Worm (Caenorhabditis elegans): Measurements from ENCODE around the gene eel-1.

ce11 chrIV:3095995-3096544 is 46.2 kb upstream of the eel-1 start:
- TF ChIP-seq ceh-40 (GFP tag; IDR thresholded peaks at IDR 0.05) = no peak
- TF ChIP-seq nhr-90 (tag; optimal IDR thresholded peaks at IDR 0.05) = no peak
- no peak for TF ChIP-seq ama-1 (optimal IDR thresholded peaks at IDR 0.05)
- no peak for TF ChIP-seq ama-1 (GFP tag; optimal IDR thresholded peaks at IDR 0.05)
- TF ChIP-seq ccch-3 (GFP tag; optimal IDR thresholded peaks at IDR 0.05) = no peak
- no peak for TF ChIP-seq F57C9.4 (tag; optimal IDR thresholded peaks at IDR 0.05)
- TF ChIP-seq efl-1 (GFP tag; optimal IDR thresholded peaks at IDR 0.05) = no peak
- no peak for TF ChIP-seq Y79H2A.3 (GFP tag; conservative IDR thresholded peaks at IDR 0.05)
- TF ChIP-seq Y67H2A.10 (GFP tag; conservative IDR thresholded peaks at IDR 0.05) = no peak
- TF ChIP-seq attf-5 (GFP tag; optimal IDR thresholded peaks at IDR 0.05) = no peak
- TF ChIP-seq C06A6.2 (GFP tag; conservative IDR thresholded peaks at IDR 0.05) = no peak
- TF ChIP-seq mxl-1 (tag; optimal IDR thresholded peaks at IDR 0.05) = no peak
- no peak for TF ChIP-seq B0035.1 (tag; optimal IDR thresholded peaks at IDR 0.05)

Measured in whole organism, young adult.